Worm (Caenorhabditis elegans) whole organism, young adult: ENCODE measurements around the gene cest-24.

Experiments
- ceh-100 ChIP-seq: fragments of 200-800 bp; sonication (Bioruptor generic); IDR thresholded peaks from 2 replicates; pipeline ENCODE4 v1.3.6; 2022; ENCODE audit warnings: missing genetic modification reagents, missing genetic modification characterization, missing compliant biosample characterization
- dpff-1 ChIP-seq: sonication (generic microtip); optimal IDR thresholded peaks from 2 replicates; lab custom pipeline; 2017; ENCODE audit warnings: mild to moderate bottlenecking, missing genetic modification characterization, missing compliant biosample characterization
- ekl-4 ChIP-seq: fragments of 200-800 bp; sonication (Bioruptor generic); IDR thresholded peaks from 2 replicates; pipeline ENCODE4 v1.3.6; 2022; ENCODE audit warnings: missing genetic modification reagents, missing genetic modification characterization, missing compliant biosample characterization
- hlh-12 ChIP-seq: sonication (generic microtip); optimal IDR thresholded peaks from 2 replicates; lab custom pipeline; 2016; ENCODE audit warnings: missing genetic modification characterization, missing compliant biosample characterization
- hrde-1 ChIP-seq: sonication (generic microtip); optimal IDR thresholded peaks from 2 replicates; lab custom pipeline; 2016; ENCODE audit warnings: missing genetic modification characterization, mild to moderate bottlenecking, missing compliant biosample characterization, moderate library complexity, missing genotype, missing genetic modification reagents, borderline replicate concordance
- madf-10 ChIP-seq: sonication (generic microtip); optimal IDR thresholded peaks from 2 replicates; lab custom pipeline; 2016; ENCODE audit warnings: mild to moderate bottlenecking, missing genetic modification characterization, missing compliant biosample characterization
- tbp1 ChIP-seq: fragments of 200-800 bp; sonication (Bioruptor generic); optimal IDR thresholded peaks from 2 replicates; lab custom pipeline; 2018; ENCODE audit warnings: mild to moderate bottlenecking, missing genetic modification characterization, missing compliant biosample characterization
- unc-62 ChIP-seq: fragments of 150-350 bp; optimal IDR thresholded peaks from 2 replicates; lab custom pipeline; 2014; ENCODE audit warnings: missing biosample characterization, missing genetic modification reagents, missing genetic modification characterization
- ztf-28 ChIP-seq: fragments of 200-800 bp; sonication (Bioruptor generic); IDR thresholded peaks from 2 replicates; pipeline ENCODE4 v1.3.6; 2022; ENCODE audit warnings: missing genetic modification reagents, missing genetic modification characterization, missing compliant biosample characterization

DNA sequence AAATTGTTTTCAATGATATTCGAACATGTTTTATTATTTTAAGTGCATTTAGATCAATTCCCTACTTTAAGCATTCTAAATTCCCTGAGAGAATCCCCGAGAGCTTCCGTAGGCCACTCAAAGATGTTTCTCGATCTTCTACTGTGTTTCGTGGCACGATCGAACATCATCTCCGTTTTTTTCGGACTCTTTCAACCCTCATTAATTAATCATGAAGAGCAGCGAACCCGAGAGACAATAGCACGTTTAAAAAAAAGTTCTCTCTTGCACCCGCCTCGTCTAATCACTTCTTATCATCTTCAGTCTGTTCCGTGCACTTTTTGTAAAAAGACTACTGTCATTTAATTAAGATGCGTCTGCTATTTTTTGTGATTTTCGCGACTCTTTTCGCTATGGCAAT lies 28.1 kb upstream of the cest-24 start, which contains the start of gene K12B6.11:
- TF ChIP-seq unc-62 (GFP tag; lab: Kevin White, UChicago) (no peak), madf-10 (tag; lab: Kevin White, UChicago) (no peak), ceh-100 (GFP tag; lab: Robert Waterston, UW) (no peak), dpff-1 (no peak), ztf-28 (GFP tag; lab: Robert Waterston, UW) (no peak), tbp1 (GFP tag; lab: Kevin White, UChicago) (no peak), ekl-4 (GFP tag; lab: Robert Waterston, UW) (no peak), hlh-12 (tag; lab: Kevin White, UChicago) (no peak), hrde-1 (tag; lab: Kevin White, UChicago) (no peak)
